Fruit fly (Drosophila melanogaster): ENCODE results near the gene RpL8.

RpL8 gene

dm6 chr3L:2589911-2590763 is 2.9 kb downstream of the RpL8 start:
- TF ChIP-seq usp (GFP tag; optimal IDR thresholded peaks at IDR 0.05) = no peak
- no peak for TF ChIP-seq psq (optimal IDR thresholded peaks at IDR 0.05)
- TF ChIP-seq Dll (optimal IDR thresholded peaks at IDR 0.05) = no peak
- TF ChIP-seq CG8478 (optimal IDR thresholded peaks at IDR 0.05) = no peak
- no peak for TF ChIP-seq EcR (GFP tag; optimal IDR thresholded peaks at IDR 0.05)
- no peak for TF ChIP-seq pan (optimal IDR thresholded peaks at IDR 0.05)

DNA sequence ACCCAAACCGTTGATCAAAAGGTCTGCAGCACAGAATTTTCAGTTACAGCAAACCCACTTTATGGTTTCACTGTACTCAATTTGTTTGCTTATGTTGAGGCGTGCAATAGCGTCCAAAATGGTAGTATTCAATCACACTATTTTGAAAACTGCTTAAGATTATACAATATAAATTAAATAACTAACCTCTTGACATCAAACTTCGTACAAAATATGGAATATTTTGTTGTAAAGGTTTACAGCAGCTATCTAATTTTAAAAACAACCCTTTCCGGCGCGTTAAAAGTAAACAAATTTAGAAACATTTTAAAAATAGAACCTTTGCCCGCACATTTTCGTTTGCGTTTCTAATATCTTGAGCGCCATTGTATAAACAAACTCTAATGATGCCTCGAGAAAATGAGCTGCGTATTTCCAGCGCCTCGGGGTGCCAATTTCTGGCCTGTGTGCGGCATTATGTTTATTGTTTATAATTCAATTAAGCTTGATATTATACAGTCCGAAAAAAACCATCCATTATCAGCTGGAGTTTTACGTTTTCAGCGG is 3.6 kb downstream of the RpL8 start:
- TF ChIP-seq EcR (GFP tag; optimal IDR thresholded peaks at IDR 0.05) (no peak), psq (optimal IDR thresholded peaks at IDR 0.05) (no peak), pan (optimal IDR thresholded peaks at IDR 0.05) (no peak), Dll (optimal IDR thresholded peaks at IDR 0.05) (no peak), usp (GFP tag; optimal IDR thresholded peaks at IDR 0.05) (no peak), CG8478 (optimal IDR thresholded peaks at IDR 0.05) (no peak)

DNA sequence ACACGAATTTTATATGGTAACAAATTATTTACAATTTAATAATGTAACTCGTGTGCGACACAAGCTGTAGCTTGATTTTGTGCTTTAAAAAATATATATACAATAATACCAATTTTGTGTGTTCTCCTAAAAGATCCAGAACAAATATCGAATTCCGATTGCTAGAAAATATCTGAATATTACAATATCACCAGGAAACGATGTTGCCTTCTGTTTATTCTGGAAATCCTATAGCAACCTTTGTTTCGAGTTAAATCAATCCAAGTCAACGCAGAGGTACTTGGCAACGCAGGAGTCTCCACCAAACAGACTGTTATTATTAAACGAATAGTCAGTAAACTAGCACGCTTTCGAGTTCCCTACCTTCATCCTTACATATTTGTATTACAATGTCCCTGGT is 8.2 kb downstream of the RpL8 start, which contains the start of gene CG16984:
Gene CG16984 (plus strand): TSS at position 301 of the 400 bp plus-strand sequence.
- no peak for TF ChIP-seq usp (GFP tag; optimal IDR thresholded peaks at IDR 0.05)
- TF ChIP-seq Dll (optimal IDR thresholded peaks at IDR 0.05) = no peak
- no peak for TF ChIP-seq CG8478 (optimal IDR thresholded peaks at IDR 0.05)
- no peak for TF ChIP-seq EcR (GFP tag; optimal IDR thresholded peaks at IDR 0.05)
- no peak for TF ChIP-seq psq (optimal IDR thresholded peaks at IDR 0.05)
- no peak for TF ChIP-seq pan (optimal IDR thresholded peaks at IDR 0.05)

dm6 chr3L:2599214-2599730 is 12.0 kb downstream of the RpL8 start, which contains the start of the genes CG16985 and CG12182:
Gene CG16985, plus strand, starts transcription at chr3L:2599297.
Gene CG12182, minus strand, starts transcription at chr3L:2599579.
- TF ChIP-seq Dll (optimal IDR thresholded peaks at IDR 0.05) (no peak), CG8478 (optimal IDR thresholded peaks at IDR 0.05) (no peak), usp (GFP tag; optimal IDR thresholded peaks at IDR 0.05) (no peak), psq (optimal IDR thresholded peaks at IDR 0.05) (no peak)

- no peak for TF ChIP-seq CG8478 (optimal IDR thresholded peaks at IDR 0.05)
- no peak for TF ChIP-seq psq (optimal IDR thresholded peaks at IDR 0.05)
- TF ChIP-seq pan (optimal IDR thresholded peaks at IDR 0.05) = no peak
- TF ChIP-seq EcR (GFP tag; optimal IDR thresholded peaks at IDR 0.05) = no peak
- no peak for TF ChIP-seq usp (GFP tag; optimal IDR thresholded peaks at IDR 0.05)
- TF ChIP-seq Dll (optimal IDR thresholded peaks at IDR 0.05) = no peak
Measured at dm6 chr3L:2600144-2600543, 12.9 kb downstream of the RpL8 start, which contains the start of gene CG16986. Gene CG16986, plus strand, starts transcription at chr3L:2600331.

- TF ChIP-seq pan (optimal IDR thresholded peaks at IDR 0.05) (no peak), Dll (optimal IDR thresholded peaks at IDR 0.05) (no peak), usp (GFP tag; optimal IDR thresholded peaks at IDR 0.05) (no peak), CG8478 (optimal IDR thresholded peaks at IDR 0.05) (no peak), EcR (GFP tag; optimal IDR thresholded peaks at IDR 0.05) (no peak), psq (optimal IDR thresholded peaks at IDR 0.05) (no peak)
Measured at dm6 chr3L:2608825-2609224, 21.6 kb downstream of the RpL8 start.

DNA sequence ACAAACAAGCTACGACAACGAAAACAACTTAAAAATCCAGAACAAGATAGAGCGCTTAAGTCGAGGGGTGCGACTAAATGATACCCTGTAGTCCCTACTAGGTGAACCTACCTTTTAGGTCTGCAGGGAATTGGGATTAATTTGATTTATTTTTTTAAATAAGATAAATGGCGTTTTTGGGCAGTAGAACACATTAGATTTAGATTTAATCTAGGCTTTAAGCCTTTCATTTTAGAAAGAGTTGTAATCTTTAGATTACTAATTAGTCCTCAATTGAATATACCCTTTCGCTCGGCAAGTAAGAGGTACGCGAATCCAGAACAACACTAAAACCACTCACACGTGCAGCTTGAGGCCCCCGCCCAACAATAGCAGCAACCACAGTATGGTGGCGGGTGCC is 27.0 kb downstream of the RpL8 start:
- no peak for TF ChIP-seq CG8478 (optimal IDR thresholded peaks at IDR 0.05)
- TF ChIP-seq usp (GFP tag; optimal IDR thresholded peaks at IDR 0.05) = no peak
- no peak for TF ChIP-seq Dll (optimal IDR thresholded peaks at IDR 0.05)
- TF ChIP-seq EcR (GFP tag; optimal IDR thresholded peaks at IDR 0.05) = no peak
- TF ChIP-seq pan (optimal IDR thresholded peaks at IDR 0.05) = no peak
- TF ChIP-seq psq (optimal IDR thresholded peaks at IDR 0.05) = no peak

DNA sequence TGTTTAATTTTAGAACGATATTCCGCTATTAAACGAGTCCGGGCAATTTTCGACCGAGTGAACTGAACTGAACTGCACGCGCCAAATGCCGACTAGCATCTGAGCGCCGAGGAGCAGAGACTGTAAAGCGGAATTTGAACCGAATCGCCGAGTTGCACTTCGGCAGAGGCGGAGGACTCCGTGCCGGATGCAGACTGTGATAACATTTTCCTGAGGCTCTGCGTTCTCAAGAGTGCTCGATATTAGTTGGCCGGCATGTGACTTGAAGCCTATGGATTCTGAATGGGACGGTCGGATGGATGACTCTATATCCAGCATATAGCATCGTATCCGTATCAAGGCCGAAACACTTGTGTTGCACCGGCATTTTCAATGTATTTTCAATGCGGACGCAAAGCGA is 42.7 kb downstream of the RpL8 start, which contains the start of gene Pxn:
Gene Pxn (minus strand): TSS at position 101 of the 400 bp plus-strand sequence.
- TF ChIP-seq usp (GFP tag; optimal IDR thresholded peaks at IDR 0.05) = no peak
- TF ChIP-seq CG8478 (optimal IDR thresholded peaks at IDR 0.05) = no peak
- no peak for TF ChIP-seq pan (optimal IDR thresholded peaks at IDR 0.05)
- no peak for TF ChIP-seq Dll (optimal IDR thresholded peaks at IDR 0.05)
- no peak for TF ChIP-seq psq (optimal IDR thresholded peaks at IDR 0.05)
- TF ChIP-seq EcR (GFP tag; optimal IDR thresholded peaks at IDR 0.05) = no peak

DNA sequence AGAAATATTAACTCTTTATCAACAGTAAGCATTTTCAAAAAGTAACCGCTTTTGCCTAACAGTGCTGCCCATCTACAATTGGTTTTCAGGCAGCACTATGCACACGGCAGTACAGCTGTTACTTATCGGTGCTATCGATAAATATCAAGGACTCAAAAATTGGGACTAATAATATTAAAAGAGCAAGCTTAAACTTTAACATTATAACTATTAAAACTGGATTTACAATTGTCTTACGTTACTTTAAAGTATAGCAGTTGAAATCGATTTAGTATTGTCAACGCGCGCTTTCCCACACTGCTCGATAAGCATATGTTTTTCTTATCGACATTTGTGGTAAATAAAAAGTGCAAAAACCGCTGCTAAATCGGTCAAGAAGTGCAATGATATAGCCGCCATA is 44.1 kb downstream of the RpL8 start, which contains the start of the genes CG42245 and MEP-1:
Gene CG42245 (plus strand): TSS at position 310 of the 400 bp plus-strand sequence.
Gene MEP-1 (plus strand): TSS at position 310 of the 400 bp plus-strand sequence.
- TF ChIP-seq usp (GFP tag; optimal IDR thresholded peaks at IDR 0.05) (no peak), psq (optimal IDR thresholded peaks at IDR 0.05) (no peak), Dll (optimal IDR thresholded peaks at IDR 0.05) (no peak), CG8478 (optimal IDR thresholded peaks at IDR 0.05) (no peak), pan (optimal IDR thresholded peaks at IDR 0.05) (no peak)

dm6 chr3L:2632048-2632762 is 44.9 kb downstream of the RpL8 start:
- TF ChIP-seq Dll (optimal IDR thresholded peaks at IDR 0.05) = no peak
- TF ChIP-seq CG8478 (optimal IDR thresholded peaks at IDR 0.05) = no peak
- TF ChIP-seq EcR (GFP tag; optimal IDR thresholded peaks at IDR 0.05) = no peak
- no peak for TF ChIP-seq psq (optimal IDR thresholded peaks at IDR 0.05)
- TF ChIP-seq usp (GFP tag; optimal IDR thresholded peaks at IDR 0.05) = no peak
- TF ChIP-seq pan (optimal IDR thresholded peaks at IDR 0.05) = no peak

dm6 chr3L:2632763-2633100 is 45.5 kb downstream of the RpL8 start:
- TF ChIP-seq EcR (GFP tag; optimal IDR thresholded peaks at IDR 0.05) (no peak), Dll (optimal IDR thresholded peaks at IDR 0.05) (peak; percentile 63), pan (optimal IDR thresholded peaks at IDR 0.05) (no peak), psq (optimal IDR thresholded peaks at IDR 0.05) (peak; percentile 67), CG8478 (optimal IDR thresholded peaks at IDR 0.05) (no peak), usp (GFP tag; optimal IDR thresholded peaks at IDR 0.05) (no peak)
